Fruit fly (Drosophila melanogaster): ENCODE measurements around the gene chm.

The chm gene

dm6 chr2L:7420305-7421287 is 8.4 kb downstream of the chm start (continued):
- peak; percentile 90 for TF ChIP-seq lilli (GFP tag; optimal IDR thresholded peaks at IDR 0.05)
- TF ChIP-seq CG30431 (GFP tag; optimal IDR thresholded peaks at IDR 0.05): no peak
- no peak for TF ChIP-seq pzg (GFP tag; optimal IDR thresholded peaks at IDR 0.05)
- no peak for TF ChIP-seq cas (GFP tag; IDR thresholded peaks at IDR 0.05)
- no peak for TF ChIP-seq CG4424 (GFP tag; optimal IDR thresholded peaks at IDR 0.05)
- peak; percentile 62 for TF ChIP-seq Side (GFP tag; optimal IDR thresholded peaks at IDR 0.05)
- TF ChIP-seq CG8924 (tag; optimal IDR thresholded peaks at IDR 0.05): peak; percentile 52
- TF ChIP-seq hb (GFP tag; IDR thresholded peaks at IDR 0.05; ENCODE audit: partially characterized antibody): no peak
- TF ChIP-seq Deaf1 (tag; optimal IDR thresholded peaks at IDR 0.05): no peak
- peak; percentile 84 for TF ChIP-seq nom (GFP tag; optimal IDR thresholded peaks at IDR 0.05)
- TF ChIP-seq Lim3 (GFP tag; IDR thresholded peaks at IDR 0.05): no peak
- no peak for TF ChIP-seq yki (optimal IDR thresholded peaks at IDR 0.05)
- TF ChIP-seq Lhr (GFP tag; optimal IDR thresholded peaks at IDR 0.05): no peak
- peak; percentile 77 for TF ChIP-seq CG9876 (GFP tag; optimal IDR thresholded peaks at IDR 0.05)
- no peak for TF ChIP-seq bowl (GFP tag; IDR thresholded peaks at IDR 0.05)
- TF ChIP-seq CG9797 (GFP tag; optimal IDR thresholded peaks at IDR 0.05): no peak
- TF ChIP-seq croc (GFP tag; conservative IDR thresholded peaks at IDR 0.05): 0 out of 3 replicates have a peak, but pooled peaks have one; percentile 17
- no peak for TF ChIP-seq gce (GFP tag; IDR thresholded peaks at IDR 0.05)
- TF ChIP-seq CG2120 (GFP tag; optimal IDR thresholded peaks at IDR 0.05): peak; percentile 94
- peak; percentile 75 for TF ChIP-seq grau (tag; optimal IDR thresholded peaks at IDR 0.05)
- TF ChIP-seq unpg (GFP tag; optimal IDR thresholded peaks at IDR 0.05): peak; percentile 10
- no peak for TF ChIP-seq Spps (tag; optimal IDR thresholded peaks at IDR 0.05)
- peak; percentile 55; the same call in 2 of the 3 replicates for TF ChIP-seq Mrtf (GFP tag; IDR thresholded peaks at IDR 0.05)
- TF ChIP-seq unc-4 (GFP tag; IDR thresholded peaks at IDR 0.05; ENCODE audit: partially characterized antibody): no peak
- peak; percentile 86 for TF ChIP-seq corto (GFP tag; optimal IDR thresholded peaks at IDR 0.05)
- TF ChIP-seq CG3847 (GFP tag; IDR thresholded peaks at IDR 0.05): peak; percentile 62; the same call in 1 of the 2 replicates
- TF ChIP-seq tx (GFP tag; optimal IDR thresholded peaks at IDR 0.05): peak; percentile 68
- TF ChIP-seq B-H1 (GFP tag; IDR thresholded peaks at IDR 0.05): no peak; the same call in 2 of the 3 replicates
- TF ChIP-seq CG33213 (GFP tag; optimal IDR thresholded peaks at IDR 0.05): peak; percentile 21
- no peak for TF ChIP-seq Sox100B (GFP tag; optimal IDR thresholded peaks at IDR 0.05)
- no peak for TF ChIP-seq CG12744 (GFP tag; optimal IDR thresholded peaks at IDR 0.05)
- peak; percentile 47; the same call in 1 of the 3 replicates for TF ChIP-seq CG17361 (GFP tag; IDR thresholded peaks at IDR 0.05)
- peak; percentile 71 for TF ChIP-seq CG9215 (GFP tag; IDR thresholded peaks at IDR 0.05)
- TF ChIP-seq CG2202 (tag; optimal IDR thresholded peaks at IDR 0.05): no peak
- TF ChIP-seq Ada2b (GFP tag; IDR thresholded peaks at IDR 0.05): peak; percentile 70
- no peak for TF ChIP-seq salm (tag; optimal IDR thresholded peaks at IDR 0.05)
- TF ChIP-seq CG17829 (tag; optimal IDR thresholded peaks at IDR 0.05): no peak
- TF ChIP-seq slbo (GFP tag; IDR thresholded peaks at IDR 0.05): peak; percentile 92
- TF ChIP-seq CG11696 (GFP tag; IDR thresholded peaks at IDR 0.05): no peak
- peak; percentile 51 for TF ChIP-seq NfI (GFP tag; optimal IDR thresholded peaks at IDR 0.05)
- peak; percentile 14 for TF ChIP-seq gcm2 (GFP tag; optimal IDR thresholded peaks at IDR 0.05)
- TF ChIP-seq CG32772 (GFP tag; IDR thresholded peaks at IDR 0.05): peak; percentile 57
- TF ChIP-seq CG7271 (tag; optimal IDR thresholded peaks at IDR 0.05): no peak
- TF ChIP-seq stc (GFP tag; IDR thresholded peaks at IDR 0.05): no peak
- TF ChIP-seq Nf-YC (tag; optimal IDR thresholded peaks at IDR 0.05): no peak
- TF ChIP-seq dpn (GFP tag; optimal IDR thresholded peaks at IDR 0.05): peak; percentile 30 to 63
- TF ChIP-seq CG8089 (GFP tag; optimal IDR thresholded peaks at IDR 0.05): peak; percentile 42
- TF ChIP-seq CG10959 (GFP tag; IDR thresholded peaks at IDR 0.05): peak; percentile 40; the same call in 1 of the 2 replicates
- TF ChIP-seq Oli (tag; optimal IDR thresholded peaks at IDR 0.05): peak; percentile 50

Data from whole organism, embryonic.